Worm (Caenorhabditis elegans): Measurements from ENCODE around the gene K08B4.7.

ce11 chrIV:6104446-6104845, 12.2 kb upstream of the K08B4.7 start:
- TF ChIP-seq snpc-4 (tag; optimal IDR thresholded peaks at IDR 0.05), result no peak
- TF ChIP-seq nhr-28 (tag; optimal IDR thresholded peaks at IDR 0.05), result no peak
